Fruit fly (Drosophila melanogaster) whole organism, embryonic: ENCODE data around the gene SKIP.

Experiments used
- Atf3 ChIP-seq: fragments of 200-800 bp; sonication (Bioruptor generic); optimal IDR thresholded peaks from 3 replicates; lab custom pipeline; 2016; ENCODE audit warnings: missing biosample characterization, missing genetic modification characterization
- B-H2 ChIP-seq: fragments of 200-800 bp; sonication (Bioruptor generic); optimal IDR thresholded peaks from 2 replicates; lab custom pipeline; 2018; ENCODE audit warnings: missing biosample characterization, mild to moderate bottlenecking, missing genetic modification characterization
- CG1024 ChIP-seq: fragments of 200-800 bp; sonication (Bioruptor generic); IDR thresholded peaks from 2 replicates; pipeline ENCODE4 v1.3.6; 2022; ENCODE audit warnings: missing biosample characterization, missing genetic modification characterization
- CG10267 ChIP-seq: fragments of 200-800 bp; sonication (Bioruptor generic); optimal IDR thresholded peaks from 2 replicates; lab custom pipeline; 2018; ENCODE audit warnings: missing biosample characterization, mild to moderate bottlenecking, missing genetic modification characterization, moderate library complexity
- CG11247 ChIP-seq: fragments of 200-800 bp; sonication (Bioruptor generic); IDR thresholded peaks from 2 replicates; pipeline ENCODE4 v1.3.6; 2022; ENCODE audit warnings: missing biosample characterization, missing genetic modification characterization
- CG11560 ChIP-seq: fragments of 200-800 bp; sonication (Bioruptor generic); IDR thresholded peaks from 3 replicates; pipeline ENCODE4 v1.3.6; 2022; ENCODE audit warnings: missing biosample characterization, missing genetic modification characterization
- CG12219 ChIP-seq: fragments of 200-800 bp; sonication (Bioruptor generic); optimal IDR thresholded peaks from 3 replicates; lab custom pipeline; 2018; ENCODE audit warnings: missing biosample characterization, mild to moderate bottlenecking, missing genetic modification characterization
- CG1233 ChIP-seq: fragments of 200-800 bp; sonication (Bioruptor generic); optimal IDR thresholded peaks from 4 replicates; lab custom pipeline; 2018; ENCODE audit warnings: missing biosample characterization, mild to moderate bottlenecking, missing genetic modification characterization
- CG12659 ChIP-seq: fragments of 200-800 bp; sonication (Bioruptor generic); optimal IDR thresholded peaks from 3 replicates; lab custom pipeline; 2017; ENCODE audit warnings: mild to moderate bottlenecking, missing biosample characterization, missing genetic modification reagents, missing genetic modification characterization
- CG13296 ChIP-seq: fragments of 200-800 bp; sonication (Bioruptor generic); optimal IDR thresholded peaks from 3 replicates; lab custom pipeline; 2018; ENCODE audit warnings: missing biosample characterization, mild to moderate bottlenecking, missing genetic modification characterization
- CG15601 ChIP-seq: fragments of 200-800 bp; sonication (Bioruptor generic); optimal IDR thresholded peaks from 3 replicates; lab custom pipeline; 2019; ENCODE audit warnings: missing biosample characterization, mild to moderate bottlenecking, missing genetic modification characterization, moderate library complexity
- CG16813 ChIP-seq: fragments of 200-800 bp; sonication (Bioruptor generic); IDR thresholded peaks from 3 replicates; pipeline ENCODE4 v1.3.6; 2022; ENCODE audit warnings: missing biosample characterization, missing genetic modification characterization; ENCODE audit not compliant: partially characterized antibody
- CG17328 ChIP-seq: fragments of 200-800 bp; sonication (Bioruptor generic); IDR thresholded peaks from 2 replicates; pipeline ENCODE4 v1.3.6; 2022; ENCODE audit warnings: missing biosample characterization, missing genetic modification characterization
- CG17385 ChIP-seq: fragments of 200-800 bp; sonication (Bioruptor generic); optimal IDR thresholded peaks from 3 replicates; lab custom pipeline; 2018; ENCODE audit warnings: missing biosample characterization, mild to moderate bottlenecking, missing genetic modification characterization
- CG3163 ChIP-seq: fragments of 200-800 bp; sonication (Bioruptor generic); optimal IDR thresholded peaks from 3 replicates; lab custom pipeline; 2016; ENCODE audit warnings: missing biosample characterization, missing genetic modification characterization
- CG33557 ChIP-seq: fragments of 200-800 bp; sonication (Bioruptor generic); optimal IDR thresholded peaks from 2 replicates; lab custom pipeline; 2019; ENCODE audit warnings: missing biosample characterization, mild to moderate bottlenecking, missing genetic modification characterization, moderate library complexity
- CG9609 ChIP-seq: fragments of 200-800 bp; sonication (Bioruptor generic); optimal IDR thresholded peaks from 3 replicates; lab custom pipeline; 2016; ENCODE audit warnings: missing biosample characterization, missing genetic modification characterization
- CG9876 ChIP-seq: fragments of 200-800 bp; sonication (Bioruptor generic); optimal IDR thresholded peaks from 2 replicates; lab custom pipeline; 2016; ENCODE audit warnings: missing biosample characterization, missing genetic modification characterization
- D ChIP-seq, 2 experiments: fragments of 200-800 bp in 1 of 2; fragments of >200 bp in 1 of 2; sonication (Bioruptor generic) in 1 of 2; optimal IDR thresholded peaks; 2 replicates in 1 of 2; 3 replicates in 1 of 2; lab custom pipeline; 2017; ENCODE audit warnings: mild to moderate bottlenecking in 1 of 2, missing biosample characterization in 1 of 2, missing genetic modification characterization in 1 of 2, missing genetic modification reagents in 1 of 2
- Dip3 ChIP-seq: fragments of 200-800 bp; sonication (Bioruptor generic); optimal IDR thresholded peaks from 3 replicates; lab custom pipeline; 2016; ENCODE audit warnings: missing biosample characterization, missing genetic modification characterization
- Dll ChIP-seq: fragments of 200-800 bp; sonication (Bioruptor generic); IDR thresholded peaks from 4 replicates; pipeline ENCODE4 v1.3.6; 2022; ENCODE audit warnings: missing biosample characterization, missing genetic modification characterization; ENCODE audit not compliant: partially characterized antibody
- Hmr ChIP-seq: fragments of 200-800 bp; sonication (Bioruptor generic); optimal IDR thresholded peaks from 3 replicates; lab custom pipeline; 2017; ENCODE audit warnings: mild to moderate bottlenecking, missing biosample characterization, missing genetic modification reagents, missing genetic modification characterization
- NC2α ChIP-seq: fragments of 200-800 bp; sonication (Bioruptor generic); optimal IDR thresholded peaks from 2 replicates; lab custom pipeline; 2016; ENCODE audit warnings: missing biosample characterization, missing genetic modification characterization
- Oli ChIP-seq: fragments of 200-800 bp; sonication (Bioruptor generic); optimal IDR thresholded peaks from 2 replicates; lab custom pipeline; 2018; ENCODE audit warnings: missing biosample characterization, mild to moderate bottlenecking, missing genetic modification characterization, moderate library complexity
- Rx ChIP-seq: fragments of 200-800 bp; sonication (Bioruptor generic); IDR thresholded peaks from 2 replicates; pipeline ENCODE4 v1.3.6; 2022; ENCODE audit warnings: missing biosample characterization, missing genetic modification characterization
- Stat92E ChIP-seq, 3 experiments: fragments of >200 bp in 2 of 3; fragments of 200-800 bp in 1 of 3; sonication (Bioruptor generic) in 1 of 3; optimal IDR thresholded peaks; 2 replicates each; lab custom pipeline; 2017 to 2019; ENCODE audit warnings: missing biosample characterization in 3 of 3, missing genetic modification characterization in 3 of 3, mild to moderate bottlenecking in 1 of 3, moderate library complexity in 1 of 3
- ash1 ChIP-seq: fragments of 200-800 bp; sonication (Bioruptor generic); optimal IDR thresholded peaks from 2 replicates; lab custom pipeline; 2018; ENCODE audit warnings: missing biosample characterization, mild to moderate bottlenecking, missing genetic modification characterization
- bbx ChIP-seq: fragments of 200-800 bp; sonication (Bioruptor generic); IDR thresholded peaks from 2 replicates; pipeline ENCODE4 v1.3.6; 2022; ENCODE audit warnings: missing biosample characterization, missing genetic modification characterization; ENCODE audit not compliant: partially characterized antibody
- bowl ChIP-seq: fragments of 200-800 bp; sonication (Bioruptor generic); IDR thresholded peaks from 2 replicates; pipeline ENCODE4 v1.3.6; 2022; ENCODE audit warnings: missing biosample characterization, missing genetic modification characterization
- grn ChIP-seq: fragments of 200-800 bp; sonication (Bioruptor generic); optimal IDR thresholded peaks from 3 replicates; lab custom pipeline; 2017; ENCODE audit warnings: missing biosample characterization, missing genetic modification characterization
- gt ChIP-seq: fragments of 200-800 bp; sonication (Bioruptor generic); IDR thresholded peaks from 2 replicates; pipeline ENCODE4 v1.3.6; 2022; ENCODE audit warnings: missing biosample characterization, missing genetic modification characterization
- kah ChIP-seq: fragments of 200-800 bp; sonication (Bioruptor generic); optimal IDR thresholded peaks from 2 replicates; lab custom pipeline; 2018; ENCODE audit warnings: missing biosample characterization, mild to moderate bottlenecking, missing genetic modification characterization
- ken ChIP-seq: fragments of 200-800 bp; sonication (Bioruptor generic); IDR thresholded peaks from 3 replicates; pipeline ENCODE4 v1.3.6; 2022; ENCODE audit warnings: missing biosample characterization, missing genetic modification characterization
- lola ChIP-seq, 3 experiments: fragments of >200 bp in 2 of 3; fragments of 200-800 bp in 1 of 3; sonication (Bioruptor generic) in 1 of 3; optimal IDR thresholded peaks; 2 replicates each; lab custom pipeline; 2017 to 2019; ENCODE audit warnings: missing biosample characterization in 3 of 3, missing genetic modification characterization in 3 of 3, mild to moderate bottlenecking in 1 of 3, moderate library complexity in 1 of 3
- nerfin-2 ChIP-seq: fragments of 200-800 bp; sonication (Bioruptor generic); IDR thresholded peaks from 2 replicates; pipeline ENCODE4 v1.3.6; 2022; ENCODE audit warnings: missing biosample characterization, missing genetic modification characterization; ENCODE audit not compliant: partially characterized antibody
- pita ChIP-seq: fragments of 200-800 bp; sonication (Bioruptor generic); optimal IDR thresholded peaks from 2 replicates; lab custom pipeline; 2017; ENCODE audit warnings: missing biosample characterization, mild to moderate bottlenecking, missing genetic modification characterization
- salm ChIP-seq: fragments of 200-800 bp; sonication (Bioruptor generic); optimal IDR thresholded peaks from 2 replicates; lab custom pipeline; 2018; ENCODE audit warnings: missing biosample characterization, mild to moderate bottlenecking, missing genetic modification characterization
- sc ChIP-seq, 3 experiments: fragments of >200 bp in 2 of 3; fragments of 200-800 bp in 1 of 3; sonication (Bioruptor generic) in 1 of 3; optimal IDR thresholded peaks; 2 replicates in 2 of 3; 3 replicates in 1 of 3; lab custom pipeline; 2017; ENCODE audit warnings: mild to moderate bottlenecking in 1 of 3, missing biosample characterization in 1 of 3, missing genetic modification characterization in 1 of 3, missing genetic modification reagents in 1 of 3
- shn ChIP-seq: fragments of 200-800 bp; sonication (Bioruptor generic); optimal IDR thresholded peaks from 3 replicates; lab custom pipeline; 2016; ENCODE audit warnings: missing biosample characterization, missing genetic modification characterization
- sim ChIP-seq: fragments of 200-800 bp; sonication (Bioruptor generic); IDR thresholded peaks from 2 replicates; pipeline ENCODE4 v1.3.6; 2022; ENCODE audit warnings: missing biosample characterization, missing genetic modification characterization
- sr ChIP-seq: fragments of 200-800 bp; sonication (Bioruptor generic); IDR thresholded peaks from 3 replicates; pipeline ENCODE4 v1.3.6; 2022; ENCODE audit warnings: missing biosample characterization, missing genetic modification characterization
- tin ChIP-seq: fragments of 200-800 bp; sonication (Bioruptor generic); optimal IDR thresholded peaks from 3 replicates; lab custom pipeline; 2016; ENCODE audit warnings: missing biosample characterization, missing genetic modification characterization
- tio ChIP-seq: fragments of 200-800 bp; sonication (Bioruptor generic); optimal IDR thresholded peaks from 2 replicates; lab custom pipeline; 2017; ENCODE audit warnings: missing biosample characterization, missing genetic modification characterization, inconsistent platforms
- toy ChIP-seq: fragments of 200-800 bp; sonication (Bioruptor generic); IDR thresholded peaks from 2 replicates; pipeline ENCODE4 v1.3.6; 2022; ENCODE audit warnings: missing biosample characterization, missing genetic modification characterization
- vnd ChIP-seq: fragments of 200-800 bp; sonication (Bioruptor generic); IDR thresholded peaks from 3 replicates; pipeline ENCODE4 v1.3.6; 2022; ENCODE audit warnings: missing biosample characterization, missing genetic modification characterization; ENCODE audit not compliant: partially characterized antibody
- wek ChIP-seq: fragments of 200-800 bp; sonication (Bioruptor generic); optimal IDR thresholded peaks from 3 replicates; lab custom pipeline; 2018; ENCODE audit warnings: missing biosample characterization, mild to moderate bottlenecking, missing genetic modification characterization, moderate library complexity

The SKIP gene

dm6 chr3R:22145425-22146411 lies 12.1 kb downstream of the SKIP start (continued):
- TF ChIP-seq NC2α (GFP tag; lab: Kevin White, UChicago) (peak; percentile 15), sc (optimal IDR thresholded peaks at IDR 0.05; lab: Kevin White, UChicago) (no peak), sc (GFP tag; optimal IDR thresholded peaks at IDR 0.05; lab: Kevin White, UChicago) (peak; percentile 80), CG12659 (GFP tag; lab: Kevin White, UChicago) (peak; percentile 37), CG10267 (tag; lab: Kevin White, UChicago) (peak; percentile 71), kah (peak; percentile 23), D (optimal IDR thresholded peaks at IDR 0.05; lab: Kevin White, UChicago) (no peak), D (GFP tag; optimal IDR thresholded peaks at IDR 0.05; lab: Kevin White, UChicago) (peak; percentile 78), ash1 (no peak), CG33557 (peak; percentile 81), lola (GFP tag; optimal IDR thresholded peaks at IDR 0.05; lab: Kevin White, UChicago) (peak in 1 of 3 experiments; percentile 87), tio (GFP tag; lab: Kevin White, UChicago) (peak; percentile 51), CG11560 (tag; lab: Robert Waterston, UW) (peak; percentile 49; the same call in 1 of the 3 replicates), CG16813 (GFP tag; lab: Robert Waterston, UW) (no peak), wek (GFP tag; lab: Kevin White, UChicago) (no peak), Atf3 (GFP tag; lab: Kevin White, UChicago) (peak; percentile 65), bbx (no peak), Oli (peak; percentile 77), CG13296 (GFP tag; lab: Kevin White, UChicago) (no peak), CG9876 (GFP tag; lab: Kevin White, UChicago) (no peak), ken (GFP tag; lab: Robert Waterston, UW) (peak; percentile 83), salm (tag; lab: Kevin White, UChicago) (peak; percentile 71), shn (GFP tag; lab: Kevin White, UChicago) (peak; percentile 61), sim (GFP tag; lab: Robert Waterston, UW) (peak; percentile 84), CG9609 (peak; percentile 58), CG1233 (GFP tag; lab: Kevin White, UChicago) (peak; percentile 57), CG15601 (tag; lab: Kevin White, UChicago) (peak; percentile 84), pita (no peak), CG3163 (peak; percentile 15), Stat92E (GFP tag; optimal IDR thresholded peaks at IDR 0.05; lab: Kevin White, UChicago) (peak in 1 of 3 experiments; percentile 28), nerfin-2 (no peak), CG1024 (peak; percentile 85), Dll (GFP tag; lab: Robert Waterston, UW) (no peak), vnd (no peak), Dip3 (no peak), grn (peak; percentile 38), sr (GFP tag; lab: Robert Waterston, UW) (no peak; the same call in 2 of the 3 replicates), gt (GFP tag; lab: Robert Waterston, UW) (peak; percentile 73), CG11247 (0 out of 2 replicates have a peak, but pooled peaks have one; percentile 31), Hmr (no peak), CG17385 (peak; percentile 64), tin (GFP tag; lab: Kevin White, UChicago) (peak; percentile 69), bowl (GFP tag; lab: Robert Waterston, UW) (peak; percentile 46; the same call in 1 of the 2 replicates), B-H2 (no peak), Rx (GFP tag; lab: Robert Waterston, UW) (peak; percentile 77), CG12219 (GFP tag; lab: Kevin White, UChicago) (peak; percentile 51), toy (GFP tag; lab: Robert Waterston, UW) (no peak), CG17328 (GFP tag; lab: Robert Waterston, UW) (peak; percentile 88)
